Fruit fly (Drosophila melanogaster) Kc167 (cell line): ENCODE results near the gene Cyp4g15.

ENCODE experiments used
- Myc ChIP-seq: fragments of >200 bp; optimal IDR thresholded peaks from 2 replicates; lab custom pipeline; 2017; ENCODE audit warnings: missing external identifiers
- Sin3A ChIP-seq: fragments of >200 bp; optimal IDR thresholded peaks from 2 replicates; lab custom pipeline; 2018; ENCODE audit warnings: missing external identifiers
- h ChIP-seq: fragments of >200 bp; optimal IDR thresholded peaks from 3 replicates; lab custom pipeline; 2018; ENCODE audit warnings: missing external identifiers
- insv ChIP-seq: fragments of >200 bp; optimal IDR thresholded peaks from 3 replicates; lab custom pipeline; 2018; ENCODE audit warnings: missing external identifiers
- psq ChIP-seq: fragments of >200 bp; optimal IDR thresholded peaks from 2 replicates; lab custom pipeline; 2017; ENCODE audit warnings: missing external identifiers
- ttk ChIP-seq: sonication (Bioruptor generic); optimal IDR thresholded peaks from 2 replicates; lab custom pipeline; 2017; ENCODE audit warnings: missing external identifiers

Gene Cyp4g15

DNA sequence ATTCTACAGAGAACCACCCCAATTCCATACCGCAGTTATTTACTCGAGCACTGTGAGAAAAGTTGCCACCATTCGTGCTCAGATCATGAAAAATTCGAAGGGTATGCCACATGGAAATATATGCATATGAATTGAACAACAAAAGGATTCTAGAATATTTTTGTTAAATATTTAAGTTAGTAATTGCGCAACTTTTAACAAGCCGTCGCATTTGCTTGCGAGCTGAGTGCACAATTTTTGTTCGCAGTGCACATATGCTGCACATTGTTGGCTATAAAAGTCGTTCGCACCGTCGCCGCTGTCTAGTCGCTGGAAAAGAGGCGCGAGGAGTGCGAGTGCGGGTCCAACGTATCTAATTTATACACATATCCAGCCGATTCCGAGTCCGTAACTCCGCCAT lies at the start of gene Cyp4g15:
TSS of gene Cyp4g15 (plus strand) at position 301 of the 400 bp plus-strand sequence.
- TF ChIP-seq ttk (lab: Kevin White, UChicago) (no peak), psq (lab: Kevin White, UChicago) (no peak), insv (lab: Kevin White, UChicago) (no peak), h (lab: Kevin White, UChicago) (no peak), Sin3A (lab: Kevin White, UChicago) (no peak), Myc (no peak)

DNA sequence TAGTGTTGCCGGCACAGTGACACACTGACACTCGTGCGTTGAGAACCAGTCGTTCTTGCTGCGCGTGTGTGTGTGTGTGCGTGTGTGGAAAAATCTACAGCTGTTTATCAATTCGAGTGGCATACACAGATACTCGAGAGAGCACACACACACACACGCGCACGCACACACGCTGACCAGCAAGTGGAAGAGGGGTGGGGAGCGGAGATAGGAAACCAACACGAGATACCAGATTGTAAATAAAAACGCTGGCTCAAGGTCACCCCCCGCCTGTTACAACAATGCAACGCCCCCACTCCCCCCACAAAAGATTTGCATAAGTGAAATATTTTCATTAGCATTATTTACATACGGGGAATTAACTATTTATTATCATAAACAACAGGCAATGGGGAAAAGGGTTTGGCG lies 49.6 kb upstream of the Cyp4g15 start:
- no peak for TF ChIP-seq h (lab: Kevin White, UChicago)
- no peak for TF ChIP-seq ttk (lab: Kevin White, UChicago)
- TF ChIP-seq insv (lab: Kevin White, UChicago): no peak
- TF ChIP-seq Sin3A (lab: Kevin White, UChicago): no peak
- no peak for TF ChIP-seq psq (lab: Kevin White, UChicago)
- TF ChIP-seq Myc: no peak

DNA sequence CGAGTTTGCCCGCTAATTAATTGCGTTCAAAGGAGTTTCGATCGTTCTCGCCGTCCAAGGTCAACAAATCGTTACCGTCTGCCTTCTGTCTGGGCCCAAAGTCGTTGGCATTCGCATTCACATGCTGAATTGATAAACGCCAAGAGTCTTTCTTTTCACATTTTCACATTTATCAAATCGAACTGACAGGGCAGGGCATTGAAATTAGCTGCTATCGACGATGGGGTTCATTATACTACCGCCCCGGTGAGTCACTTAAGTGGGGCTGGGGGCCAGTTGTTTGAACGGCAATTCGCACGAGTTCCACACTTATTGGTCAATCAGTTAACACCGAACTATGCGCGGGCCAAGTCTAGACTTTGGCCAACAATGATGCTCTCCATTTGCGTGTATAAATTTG lies 45.9 kb upstream of the Cyp4g15 start:
- TF ChIP-seq Sin3A (lab: Kevin White, UChicago) (no peak), insv (lab: Kevin White, UChicago) (no peak), ttk (lab: Kevin White, UChicago) (no peak), h (lab: Kevin White, UChicago) (no peak)

DNA sequence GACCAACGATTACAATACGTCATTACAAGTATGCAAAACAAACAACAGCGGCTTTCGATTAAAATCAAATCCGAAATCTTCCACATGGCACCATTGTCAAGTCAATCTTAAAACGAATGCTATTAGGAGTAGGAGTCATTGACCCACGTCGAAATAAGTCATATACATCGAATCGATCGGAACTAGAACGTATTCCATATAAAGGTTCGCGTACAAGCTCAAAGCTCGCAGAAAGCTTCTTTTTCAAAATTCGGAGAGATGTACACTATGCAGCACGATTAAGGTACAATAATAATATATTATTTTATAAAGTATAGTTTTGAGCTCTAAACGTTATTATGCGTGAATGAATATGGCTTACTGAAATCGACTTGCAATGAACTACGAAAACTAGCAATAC lies 42.9 kb upstream of the Cyp4g15 start:
- no peak for TF ChIP-seq Sin3A (lab: Kevin White, UChicago)

DNA sequence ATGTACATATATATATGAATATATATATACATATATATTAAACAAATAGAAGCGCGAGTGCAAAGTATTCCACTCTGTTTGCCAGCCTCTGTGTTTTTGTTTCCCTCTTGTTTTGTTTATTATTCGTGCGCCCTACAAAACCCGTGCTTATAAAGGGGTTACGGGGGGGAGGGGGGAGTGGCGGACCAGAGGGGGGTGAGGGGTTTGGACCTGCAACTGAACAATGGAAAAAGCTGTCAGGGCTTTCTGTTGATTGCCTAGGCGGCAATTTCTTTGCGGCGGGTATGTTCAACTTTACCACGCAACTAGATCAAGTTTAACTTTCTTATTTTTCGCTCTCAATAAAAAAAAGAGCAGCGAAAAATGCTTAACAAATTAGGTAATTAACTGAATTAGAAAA lies 37.6 kb upstream of the Cyp4g15 start:
- TF ChIP-seq insv (lab: Kevin White, UChicago) (no peak), h (lab: Kevin White, UChicago) (no peak), psq (lab: Kevin White, UChicago) (no peak), Myc (no peak), Sin3A (lab: Kevin White, UChicago) (no peak), ttk (lab: Kevin White, UChicago) (no peak)

DNA sequence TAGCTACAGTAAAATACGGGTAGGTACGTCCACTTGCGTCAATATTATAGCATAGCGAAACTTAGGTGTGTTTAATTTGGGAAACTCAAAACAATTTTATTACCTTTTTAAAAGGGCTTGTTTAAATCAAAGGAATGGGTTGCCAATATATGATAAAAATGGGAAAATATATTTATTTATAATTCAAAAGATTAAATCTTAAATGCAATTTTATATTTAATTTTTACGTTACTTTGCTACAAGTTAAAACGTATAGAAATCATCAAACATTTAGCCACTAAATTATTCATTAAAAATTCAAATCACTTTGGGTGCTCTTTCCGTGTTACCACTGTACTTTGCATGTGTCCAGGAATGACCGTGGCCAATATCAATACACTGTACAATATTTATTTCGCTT lies 35.9 kb upstream of the Cyp4g15 start:
- TF ChIP-seq insv (lab: Kevin White, UChicago) (no peak), psq (lab: Kevin White, UChicago) (no peak), h (lab: Kevin White, UChicago) (no peak), ttk (lab: Kevin White, UChicago) (no peak), Sin3A (lab: Kevin White, UChicago) (no peak), Myc (no peak)

DNA sequence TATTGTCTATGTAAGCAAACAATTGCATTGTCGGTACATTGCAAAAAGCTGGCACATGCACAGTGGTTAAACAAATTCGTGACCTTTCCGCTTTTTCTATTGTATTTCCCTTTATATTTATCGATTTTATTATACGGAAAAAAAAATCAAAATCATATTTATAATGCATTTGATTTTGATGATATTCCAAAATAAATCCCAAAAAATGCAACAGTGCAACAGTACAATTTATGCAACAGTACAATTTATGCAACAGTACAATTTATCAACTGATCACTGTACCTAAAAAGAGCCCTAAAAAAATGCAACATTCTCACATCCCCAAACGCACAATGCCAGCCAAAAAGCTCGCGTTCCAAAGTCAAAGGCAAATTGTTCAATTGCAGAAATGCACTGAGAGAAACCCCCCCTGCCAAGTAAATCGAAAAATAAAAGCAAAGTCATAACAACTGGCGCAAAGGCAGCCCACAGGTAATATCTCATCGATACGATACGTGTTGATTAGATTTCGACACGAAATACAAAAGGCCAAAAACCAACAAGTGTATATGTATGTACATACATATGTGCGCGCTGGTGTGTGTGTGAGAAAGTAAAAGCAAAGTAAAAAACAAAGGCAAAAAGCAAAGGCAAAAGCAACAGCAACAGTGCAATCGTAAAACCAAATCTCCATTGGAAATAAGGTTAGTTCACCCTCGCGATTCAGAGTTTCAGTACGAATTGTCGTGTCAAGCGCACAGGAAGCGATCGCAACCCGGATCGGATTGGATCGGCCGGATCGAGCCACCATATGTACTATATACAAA lies 34.8 kb upstream of the Cyp4g15 start, which contains the start of gene Sk1:
TSS of gene Sk1 (plus strand) at position 711 of the 806 bp plus-strand sequence.
- TF ChIP-seq Myc (no peak), ttk (lab: Kevin White, UChicago) (no peak), Sin3A (lab: Kevin White, UChicago) (no peak), insv (lab: Kevin White, UChicago) (no peak), psq (lab: Kevin White, UChicago) (no peak), h (lab: Kevin White, UChicago) (no peak)

DNA sequence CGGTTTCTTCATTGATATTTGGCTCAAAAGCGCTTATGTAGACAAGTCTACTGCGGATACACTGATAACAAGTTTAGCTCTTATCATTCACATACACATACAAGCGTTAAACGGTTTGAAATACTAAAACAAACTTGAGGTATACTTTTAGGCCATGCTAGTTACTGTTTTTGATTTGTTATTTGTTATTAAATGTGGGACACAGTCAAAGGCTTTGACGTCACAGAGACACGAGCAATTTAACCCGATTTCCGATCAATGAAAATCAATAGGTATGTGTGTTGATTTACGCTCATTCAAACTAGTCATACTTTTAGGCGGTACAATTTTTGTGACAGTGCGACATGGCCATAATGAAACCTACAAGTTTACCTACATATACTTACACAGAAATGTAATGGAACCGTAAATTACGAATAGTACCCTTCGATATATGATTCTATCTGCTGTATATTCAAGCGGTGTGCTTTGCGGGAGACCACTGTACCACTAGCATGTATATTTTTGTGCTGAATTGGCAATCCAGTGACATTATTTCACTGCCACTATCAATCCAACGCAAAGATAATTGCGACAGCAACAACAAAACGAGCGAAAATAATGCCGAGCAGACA lies 30.0 kb upstream of the Cyp4g15 start:
- TF ChIP-seq h (lab: Kevin White, UChicago): no peak
- no peak for TF ChIP-seq Myc
- no peak for TF ChIP-seq ttk (lab: Kevin White, UChicago)
- no peak for TF ChIP-seq psq (lab: Kevin White, UChicago)

DNA sequence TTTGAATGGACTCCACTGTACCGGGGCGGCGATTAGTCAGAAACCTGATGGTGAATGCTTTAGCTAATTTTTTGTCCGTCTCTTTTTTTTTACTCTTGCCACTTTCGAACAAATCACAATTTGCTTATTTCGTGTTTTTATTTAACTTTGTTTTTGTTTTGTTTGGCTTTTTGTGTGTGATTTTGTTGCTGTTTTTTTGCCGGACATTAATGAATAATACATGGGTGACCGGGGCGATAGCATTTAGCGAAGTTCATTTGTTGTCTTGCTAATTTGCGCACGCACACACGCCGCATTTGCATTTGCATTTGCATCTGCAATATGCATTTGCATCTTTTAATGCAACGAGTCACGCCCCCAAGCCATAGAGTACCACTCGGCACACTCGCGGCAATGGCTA lies 28.2 kb upstream of the Cyp4g15 start:
- TF ChIP-seq h (lab: Kevin White, UChicago): no peak
- no peak for TF ChIP-seq ttk (lab: Kevin White, UChicago)
- no peak for TF ChIP-seq Sin3A (lab: Kevin White, UChicago)
- TF ChIP-seq Myc: no peak
- no peak for TF ChIP-seq insv (lab: Kevin White, UChicago)
- no peak for TF ChIP-seq psq (lab: Kevin White, UChicago)

DNA sequence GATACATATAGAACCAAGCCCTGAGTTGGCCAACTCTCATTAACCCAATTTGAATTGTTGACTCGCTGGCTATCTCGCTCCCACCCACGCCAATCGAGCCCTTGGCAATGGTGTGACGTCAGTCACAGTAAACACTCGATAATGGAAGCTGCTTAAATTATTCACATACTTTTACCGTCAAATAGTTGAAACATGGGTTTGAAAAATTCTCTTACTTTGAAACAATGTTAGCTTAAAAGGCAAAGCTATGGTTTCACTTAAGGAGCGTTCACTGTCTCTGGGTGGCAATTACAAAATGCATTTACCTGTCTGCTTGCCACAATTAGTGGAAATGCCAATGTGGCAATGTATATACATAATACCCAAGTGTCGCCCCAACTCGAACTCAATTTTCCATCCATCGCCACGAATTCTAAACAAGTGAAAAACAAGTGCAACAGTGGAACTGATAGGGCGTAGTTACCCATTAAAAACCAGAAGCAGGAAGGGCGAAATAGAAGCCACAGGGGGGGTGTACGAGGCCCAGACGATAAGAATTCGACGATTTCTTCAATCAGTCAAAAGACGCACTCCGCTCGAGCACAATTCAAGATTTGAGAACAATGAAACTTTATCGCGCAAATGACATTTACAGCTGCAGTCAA lies 27.3 kb upstream of the Cyp4g15 start:
- TF ChIP-seq insv (lab: Kevin White, UChicago): no peak
- no peak for TF ChIP-seq Myc

DNA sequence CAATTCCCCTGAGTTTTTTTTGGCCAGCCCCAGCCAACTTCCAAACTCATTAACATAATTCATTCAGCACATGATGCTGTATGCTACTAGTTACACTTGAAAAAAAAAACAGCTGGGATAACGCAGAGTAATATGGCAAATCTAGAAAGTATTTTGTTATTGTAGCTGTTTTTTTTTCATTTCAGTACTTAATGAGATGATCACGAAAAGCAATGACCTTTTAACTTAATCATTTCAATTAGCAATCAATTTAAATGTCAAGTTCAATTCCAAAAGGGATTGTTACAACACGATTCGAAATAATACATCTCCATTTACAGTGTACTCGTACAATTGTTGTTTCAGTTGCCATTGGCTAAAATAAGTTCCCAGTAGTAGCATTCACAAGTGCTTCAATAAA lies 26.5 kb upstream of the Cyp4g15 start:
- TF ChIP-seq Sin3A (lab: Kevin White, UChicago): no peak
- no peak for TF ChIP-seq insv (lab: Kevin White, UChicago)
- TF ChIP-seq h (lab: Kevin White, UChicago): no peak
- no peak for TF ChIP-seq Myc
- no peak for TF ChIP-seq ttk (lab: Kevin White, UChicago)
- TF ChIP-seq psq (lab: Kevin White, UChicago): no peak

DNA sequence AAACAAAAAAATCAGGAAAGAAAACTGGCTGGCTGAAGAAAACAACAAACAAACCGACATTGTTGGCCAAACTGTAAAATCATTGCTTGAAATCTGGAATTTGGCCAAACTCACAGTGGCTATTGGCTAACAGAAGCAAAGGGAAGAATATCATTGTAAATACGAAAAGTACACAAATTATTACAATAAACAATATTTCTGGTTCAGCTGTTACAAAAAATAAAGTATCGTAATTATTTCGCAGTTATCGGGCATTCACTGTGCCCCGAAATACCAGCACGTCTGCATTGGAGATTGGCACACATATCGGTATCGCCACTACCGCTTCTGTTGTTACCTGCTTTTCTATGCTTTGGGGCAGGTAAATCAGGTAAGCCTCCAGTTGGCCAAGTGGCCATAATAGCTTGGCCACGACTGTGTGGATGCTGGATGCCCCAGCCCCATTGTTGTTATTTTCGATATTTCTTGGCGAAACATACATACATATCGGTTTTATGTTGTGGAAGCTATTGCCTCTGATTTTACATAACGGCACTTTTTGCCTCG lies 25.8 kb upstream of the Cyp4g15 start:
- no peak for TF ChIP-seq Myc
- TF ChIP-seq ttk (lab: Kevin White, UChicago): no peak
- TF ChIP-seq Sin3A (lab: Kevin White, UChicago): no peak
- no peak for TF ChIP-seq h (lab: Kevin White, UChicago)
- no peak for TF ChIP-seq insv (lab: Kevin White, UChicago)
- no peak for TF ChIP-seq psq (lab: Kevin White, UChicago)
